Fruit fly (Drosophila melanogaster) Kc167 (cell line): ENCODE measurements around the gene CG31407.

Experiments used
- Sin3A ChIP-seq: fragments of >200 bp; optimal IDR thresholded peaks from 2 replicates; lab custom pipeline; 2018; ENCODE audit warnings: missing external identifiers
- psq ChIP-seq: fragments of >200 bp; optimal IDR thresholded peaks from 2 replicates; lab custom pipeline; 2017; ENCODE audit warnings: missing external identifiers

- TF ChIP-seq psq (lab: Kevin White, UChicago) (no peak), Sin3A (lab: Kevin White, UChicago) (no peak)
Measured at dm6 chr3R:10042664-10043372, 17.9 kb upstream of the CG31407 start, which contains the start of the genes Mical and CG3909.
